Fruit fly (Drosophila melanogaster) whole organism, adult: Measurements from ENCODE around the gene CG12560.

Experiments used
- CG1620 ChIP-seq: fragments of 200-800 bp; sonication (Bioruptor generic); optimal IDR thresholded peaks from 2 replicates; lab custom pipeline; 2016; ENCODE audit warnings: missing biosample characterization, missing genetic modification characterization
- Mnt ChIP-seq: fragments of 200-800 bp; sonication (Bioruptor generic); optimal IDR thresholded peaks from 2 replicates; lab custom pipeline; 2016; ENCODE audit warnings: missing biosample characterization, mild to moderate bottlenecking, missing genetic modification characterization
- pad ChIP-seq: fragments of 200-800 bp; sonication (Bioruptor generic); optimal IDR thresholded peaks from 3 replicates; lab custom pipeline; 2017; ENCODE audit warnings: missing biosample characterization, missing genetic modification characterization, mild to moderate bottlenecking, moderate library complexity, missing genetic modification reagents
- toe ChIP-seq: fragments of 200-800 bp; sonication (Bioruptor generic); optimal IDR thresholded peaks from 2 replicates; lab custom pipeline; 2016; ENCODE audit warnings: missing biosample characterization, missing genetic modification characterization

DNA sequence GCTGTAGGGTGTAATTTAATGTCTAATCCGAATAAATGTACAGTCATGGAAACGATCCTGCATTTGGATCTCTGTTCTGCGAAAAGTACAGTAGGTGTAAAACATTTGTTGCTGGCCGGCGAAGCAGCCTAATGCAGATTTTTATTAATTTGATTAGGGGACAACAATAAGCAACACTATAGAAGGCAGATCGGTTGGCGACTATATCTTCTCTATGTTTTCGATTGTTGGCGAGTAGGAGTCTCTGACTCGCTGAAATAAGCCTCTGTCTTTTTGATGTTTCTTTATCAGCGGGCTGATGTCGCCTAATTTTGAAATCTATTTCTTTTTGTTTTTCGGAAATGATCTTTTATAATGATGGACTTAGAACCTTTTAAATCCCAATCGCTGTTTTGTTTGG is 20.8 kb upstream of the CG12560 start:
- TF ChIP-seq Mnt (GFP tag; lab: Kevin White, UChicago): no peak
- TF ChIP-seq CG1620: no peak
- TF ChIP-seq pad (GFP tag; lab: Kevin White, UChicago): no peak
- no peak for TF ChIP-seq toe
